Fruit fly (Drosophila melanogaster) whole organism, embryonic: ENCODE measurements around the gene CG7974.

Source experiments
- CG11085 ChIP-seq: fragments of 200-800 bp; sonication (Bioruptor generic); IDR thresholded peaks from 2 replicates; pipeline ENCODE4 v1.3.6; 2022; ENCODE audit warnings: missing biosample characterization, missing genetic modification characterization
- CG11456 ChIP-seq: fragments of 200-800 bp; sonication (Bioruptor generic); IDR thresholded peaks from 3 replicates; pipeline ENCODE4 v1.3.6; 2022; ENCODE audit warnings: missing biosample characterization, missing genetic modification characterization
- CG14667 ChIP-seq: fragments of 200-800 bp; sonication (Bioruptor generic); IDR thresholded peaks from 2 replicates; pipeline ENCODE4 v1.3.6; 2022; ENCODE audit warnings: missing biosample characterization, missing genetic modification characterization
- CG15269 ChIP-seq: fragments of 200-800 bp; sonication (Bioruptor generic); optimal IDR thresholded peaks from 2 replicates; lab custom pipeline; 2018; ENCODE audit warnings: missing biosample characterization, mild to moderate bottlenecking, missing genetic modification characterization, moderate library complexity
- CG17186 ChIP-seq: fragments of 200-800 bp; sonication (Bioruptor generic); optimal IDR thresholded peaks from 3 replicates; lab custom pipeline; 2017; ENCODE audit warnings: missing biosample characterization, missing genetic modification reagents, missing genetic modification characterization
- CG18764 ChIP-seq: fragments of 200-800 bp; sonication (Bioruptor generic); optimal IDR thresholded peaks from 3 replicates; lab custom pipeline; 2016; ENCODE audit warnings: missing biosample characterization, missing genetic modification characterization
- CG31365 ChIP-seq: fragments of 200-800 bp; sonication (Bioruptor generic); optimal IDR thresholded peaks from 2 replicates; lab custom pipeline; 2018; ENCODE audit warnings: missing biosample characterization, mild to moderate bottlenecking, missing genetic modification characterization
- CG6683 ChIP-seq: fragments of 200-800 bp; sonication (Bioruptor generic); optimal IDR thresholded peaks from 2 replicates; lab custom pipeline; 2017; ENCODE audit warnings: missing biosample characterization, mild to moderate bottlenecking, missing genetic modification characterization, missing genetic modification reagents
- CG6854 ChIP-seq: fragments of 200-800 bp; sonication (Bioruptor generic); optimal IDR thresholded peaks from 3 replicates; lab custom pipeline; 2017; ENCODE audit warnings: missing biosample characterization, mild to moderate bottlenecking, missing genetic modification characterization
- CG7839 ChIP-seq: fragments of 200-800 bp; sonication (Bioruptor generic); optimal IDR thresholded peaks from 3 replicates; lab custom pipeline; 2018; ENCODE audit warnings: missing biosample characterization, mild to moderate bottlenecking, missing genetic modification characterization, moderate library complexity
- CG8089 ChIP-seq: fragments of 200-800 bp; sonication (Bioruptor generic); optimal IDR thresholded peaks from 3 replicates; lab custom pipeline; 2016; ENCODE audit warnings: missing biosample characterization, missing genetic modification characterization
- CG8388 ChIP-seq: fragments of 200-800 bp; sonication (Bioruptor generic); optimal IDR thresholded peaks from 2 replicates; lab custom pipeline; 2019; ENCODE audit warnings: missing biosample characterization, mild to moderate bottlenecking, missing genetic modification characterization, moderate library complexity
- CG9727 ChIP-seq: fragments of 200-800 bp; sonication (Bioruptor generic); optimal IDR thresholded peaks from 3 replicates; lab custom pipeline; 2017; ENCODE audit warnings: missing biosample characterization, mild to moderate bottlenecking, missing genetic modification characterization
- CG9817 ChIP-seq: fragments of 200-800 bp; sonication (Bioruptor generic); optimal IDR thresholded peaks from 2 replicates; lab custom pipeline; 2018; ENCODE audit warnings: missing biosample characterization, mild to moderate bottlenecking, missing genetic modification characterization, moderate library complexity
- CG9876 ChIP-seq: fragments of 200-800 bp; sonication (Bioruptor generic); optimal IDR thresholded peaks from 2 replicates; lab custom pipeline; 2016; ENCODE audit warnings: missing biosample characterization, missing genetic modification characterization
- CkIIα-i1 ChIP-seq: fragments of 200-800 bp; sonication (Bioruptor generic); IDR thresholded peaks from 2 replicates; pipeline ENCODE4 v1.3.6; 2022; ENCODE audit warnings: missing biosample characterization, missing genetic modification characterization
- CoRest ChIP-seq: fragments of 200-800 bp; sonication (Bioruptor generic); optimal IDR thresholded peaks from 3 replicates; lab custom pipeline; 2018; ENCODE audit warnings: missing biosample characterization, mild to moderate bottlenecking, missing genetic modification characterization, moderate library complexity
- D ChIP-seq, 2 experiments: fragments of 200-800 bp in 1 of 2; fragments of >200 bp in 1 of 2; sonication (Bioruptor generic) in 1 of 2; optimal IDR thresholded peaks; 2 replicates in 1 of 2; 3 replicates in 1 of 2; lab custom pipeline; 2017; ENCODE audit warnings: mild to moderate bottlenecking in 1 of 2, missing biosample characterization in 1 of 2, missing genetic modification characterization in 1 of 2, missing genetic modification reagents in 1 of 2
- Dek ChIP-seq: fragments of 200-800 bp; sonication (Bioruptor generic); optimal IDR thresholded peaks from 3 replicates; lab custom pipeline; 2019; ENCODE audit warnings: missing biosample characterization, mild to moderate bottlenecking, missing genetic modification characterization, moderate library complexity
- Drgx ChIP-seq: fragments of 200-800 bp; sonication (Bioruptor generic); IDR thresholded peaks from 2 replicates; pipeline ENCODE4 v1.3.6; 2022; ENCODE audit warnings: missing biosample characterization, missing genetic modification characterization
- Gug ChIP-seq: fragments of 200-800 bp; sonication (Bioruptor generic); IDR thresholded peaks from 4 replicates; pipeline ENCODE4 v1.3.6; 2022; ENCODE audit warnings: missing biosample characterization, missing genetic modification characterization
- Hey ChIP-seq: fragments of 200-800 bp; sonication (Bioruptor generic); optimal IDR thresholded peaks from 3 replicates; lab custom pipeline; 2018; ENCODE audit warnings: missing biosample characterization, mild to moderate bottlenecking, missing genetic modification characterization
- Pdp1 ChIP-seq, 2 experiments: fragments of 200-800 bp; sonication (Bioruptor generic); optimal IDR thresholded peaks; 3 replicates each; lab custom pipeline; 2016; ENCODE audit warnings: missing biosample characterization in 2 of 2, missing genetic modification characterization in 2 of 2, mild to moderate bottlenecking in 1 of 2, moderate library complexity in 1 of 2
- Sox102F ChIP-seq: fragments of 200-800 bp; sonication (Bioruptor generic); optimal IDR thresholded peaks from 2 replicates; lab custom pipeline; 2018; ENCODE audit warnings: missing biosample characterization, mild to moderate bottlenecking, missing genetic modification characterization, moderate library complexity
- ac ChIP-seq: fragments of 200-800 bp; sonication (Bioruptor generic); optimal IDR thresholded peaks from 3 replicates; lab custom pipeline; 2017; ENCODE audit warnings: missing biosample characterization, mild to moderate bottlenecking, missing genetic modification characterization
- ci ChIP-seq: fragments of 200-800 bp; sonication (Bioruptor generic); IDR thresholded peaks from 3 replicates; pipeline ENCODE4 v1.3.6; 2022; ENCODE audit warnings: missing biosample characterization, missing genetic modification characterization
- croc ChIP-seq: fragments of 200-800 bp; sonication (Bioruptor generic); conservative IDR thresholded peaks from 3 replicates; pipeline ENCODE4 v1.3.6; 2022; ENCODE audit warnings: missing biosample characterization, missing genetic modification characterization
- esg ChIP-seq: fragments of 200-800 bp; sonication (Bioruptor generic); conservative IDR thresholded peaks from 2 replicates; pipeline ENCODE4 v1.3.6; 2022; ENCODE audit warnings: missing biosample characterization, missing genetic modification characterization
- gcm2 ChIP-seq: fragments of 200-800 bp; sonication (Bioruptor generic); optimal IDR thresholded peaks from 2 replicates; lab custom pipeline; 2016; ENCODE audit warnings: missing biosample characterization, missing genetic modification characterization
- her ChIP-seq: fragments of 200-800 bp; sonication (Bioruptor generic); optimal IDR thresholded peaks from 2 replicates; lab custom pipeline; 2016; ENCODE audit warnings: missing biosample characterization, missing genetic modification characterization
- jigr1 ChIP-seq: fragments of 200-800 bp; sonication (Bioruptor generic); IDR thresholded peaks from 3 replicates; pipeline ENCODE4 v1.3.6; 2022; ENCODE audit warnings: missing biosample characterization, missing genetic modification characterization
- lbe ChIP-seq: fragments of 200-800 bp; sonication (Bioruptor generic); optimal IDR thresholded peaks from 2 replicates; lab custom pipeline; 2016; ENCODE audit warnings: missing biosample characterization, mild to moderate bottlenecking, missing genetic modification characterization
- lola ChIP-seq, 3 experiments: fragments of >200 bp in 2 of 3; fragments of 200-800 bp in 1 of 3; sonication (Bioruptor generic) in 1 of 3; optimal IDR thresholded peaks; 2 replicates each; lab custom pipeline; 2017 to 2019; ENCODE audit warnings: missing biosample characterization in 3 of 3, missing genetic modification characterization in 3 of 3, mild to moderate bottlenecking in 1 of 3, moderate library complexity in 1 of 3
- mld ChIP-seq: fragments of 200-800 bp; sonication (Bioruptor generic); IDR thresholded peaks from 3 replicates; pipeline ENCODE4 v1.3.6; 2022; ENCODE audit warnings: missing biosample characterization, missing genetic modification characterization; ENCODE audit not compliant: partially characterized antibody
- org-1 ChIP-seq: fragments of 200-800 bp; sonication (Bioruptor generic); optimal IDR thresholded peaks from 2 replicates; lab custom pipeline; 2017; ENCODE audit warnings: missing biosample characterization, missing genetic modification characterization
- pb ChIP-seq: fragments of 200-800 bp; sonication (Bioruptor generic); optimal IDR thresholded peaks from 3 replicates; lab custom pipeline; 2016; ENCODE audit warnings: missing biosample characterization, missing genetic modification characterization
- peb ChIP-seq: fragments of 200-800 bp; sonication (Bioruptor generic); IDR thresholded peaks from 2 replicates; pipeline ENCODE4 v1.3.6; 2022; ENCODE audit warnings: missing biosample characterization, missing genetic modification characterization
- pita ChIP-seq: fragments of 200-800 bp; sonication (Bioruptor generic); optimal IDR thresholded peaks from 2 replicates; lab custom pipeline; 2017; ENCODE audit warnings: missing biosample characterization, mild to moderate bottlenecking, missing genetic modification characterization
- prd ChIP-seq, 3 experiments: fragments of >200 bp in 2 of 3; fragments of 200-800 bp in 1 of 3; sonication (Bioruptor generic) in 1 of 3; optimal IDR thresholded peaks in 2 of 3; IDR thresholded peaks in 1 of 3; 2 replicates in 2 of 3; 3 replicates in 1 of 3; pipeline versions ENCODE4 v1.3.6 to Lab custom; 2017 to 2022; ENCODE audit warnings: missing biosample characterization in 1 of 3, missing genetic modification characterization in 1 of 3
- salm ChIP-seq: fragments of 200-800 bp; sonication (Bioruptor generic); optimal IDR thresholded peaks from 2 replicates; lab custom pipeline; 2018; ENCODE audit warnings: missing biosample characterization, mild to moderate bottlenecking, missing genetic modification characterization
- tap ChIP-seq: fragments of 200-800 bp; optimal IDR thresholded peaks from 3 replicates; lab custom pipeline; 2019; ENCODE audit warnings: missing biosample characterization, mild to moderate bottlenecking, missing genetic modification characterization, moderate library complexity
- vvl ChIP-seq: fragments of 200-800 bp; sonication (Bioruptor generic); IDR thresholded peaks from 2 replicates; pipeline ENCODE4 v1.3.6; 2022; ENCODE audit warnings: missing biosample characterization, missing genetic modification characterization

CG7974 gene

DNA sequence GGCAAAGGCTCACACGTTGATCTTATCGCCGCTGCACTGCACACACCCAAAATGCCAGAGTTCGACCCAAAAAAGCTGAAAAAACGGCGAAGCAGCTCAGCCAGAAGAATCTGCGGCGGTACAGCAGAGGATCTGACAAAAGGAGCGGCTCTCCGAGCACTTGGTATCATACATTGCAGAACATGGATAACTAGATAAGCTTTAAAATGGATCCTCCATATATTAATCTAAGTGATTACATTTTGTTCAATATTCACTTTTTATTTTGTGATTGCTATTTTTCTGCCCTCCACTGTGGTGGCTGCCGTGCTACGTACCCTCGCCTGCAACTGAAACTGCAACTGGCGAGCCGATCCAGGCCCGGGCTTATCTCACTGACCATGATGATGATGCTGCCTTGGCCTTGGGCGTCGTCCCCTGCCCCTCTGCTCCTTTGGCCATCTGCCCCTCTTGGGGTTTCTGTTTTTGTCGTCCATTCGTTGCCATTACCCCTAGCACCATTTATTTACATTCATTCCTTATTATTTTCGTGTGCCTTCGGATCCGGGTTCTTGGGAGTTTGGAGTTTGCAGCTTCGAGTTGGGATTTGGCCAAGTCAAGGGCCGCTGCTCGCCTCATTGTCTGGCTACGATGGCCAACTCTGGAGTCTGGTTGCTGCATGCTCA lies 27.3 kb downstream of the CG7974 start (continued):
- TF ChIP-seq CG14667 (GFP tag; lab: Robert Waterston, UW), result 0 out of 2 replicates have a peak, but pooled peaks have one; percentile 11
- TF ChIP-seq peb (GFP tag; lab: Robert Waterston, UW), result 0 out of 2 replicates have a peak, but pooled peaks have one; percentile 9
- TF ChIP-seq Gug (GFP tag; lab: Robert Waterston, UW), result 0 out of 4 replicates have a peak, but pooled peaks have one; percentile 11
- 0 out of 3 replicates have a peak, but pooled peaks have one; percentile 8 for TF ChIP-seq CG11456
- peak; percentile 87 for TF ChIP-seq Drgx (GFP tag; lab: Robert Waterston, UW)
- TF ChIP-seq prd (optimal IDR thresholded peaks at IDR 0.05; lab: Kevin White, UChicago), result no peak
- TF ChIP-seq prd (GFP tag; IDR thresholded peaks at IDR 0.05; lab: Robert Waterston, UW), result peak; percentile 61; the same call in 2 of the 3 replicates
- peak; percentile 26; the same call in 1 of the 2 replicates for TF ChIP-seq esg (GFP tag; lab: Robert Waterston, UW)
- TF ChIP-seq lbe (GFP tag; lab: Kevin White, UChicago), result peak; percentile 29

DNA sequence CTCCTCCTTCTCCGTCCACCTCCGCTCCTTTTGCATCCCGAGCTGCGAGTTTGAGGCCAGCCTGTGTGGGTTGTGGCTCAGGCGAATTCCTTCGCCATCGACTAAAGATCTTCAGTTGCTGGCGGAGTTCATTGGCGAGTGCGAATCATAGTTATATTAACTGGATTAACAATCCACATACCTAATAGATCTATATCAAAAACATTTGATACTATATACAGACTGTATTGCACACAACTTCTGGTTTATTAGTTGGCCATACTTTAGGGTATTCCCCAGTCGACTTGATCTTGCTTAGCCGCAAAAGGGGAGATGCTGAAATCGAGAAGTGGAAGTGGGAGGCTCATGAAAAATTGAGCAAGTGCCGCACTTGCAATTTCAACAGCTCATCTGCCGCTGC lies 27.9 kb downstream of the CG7974 start:
- TF ChIP-seq lbe (GFP tag; lab: Kevin White, UChicago), result no peak

DNA sequence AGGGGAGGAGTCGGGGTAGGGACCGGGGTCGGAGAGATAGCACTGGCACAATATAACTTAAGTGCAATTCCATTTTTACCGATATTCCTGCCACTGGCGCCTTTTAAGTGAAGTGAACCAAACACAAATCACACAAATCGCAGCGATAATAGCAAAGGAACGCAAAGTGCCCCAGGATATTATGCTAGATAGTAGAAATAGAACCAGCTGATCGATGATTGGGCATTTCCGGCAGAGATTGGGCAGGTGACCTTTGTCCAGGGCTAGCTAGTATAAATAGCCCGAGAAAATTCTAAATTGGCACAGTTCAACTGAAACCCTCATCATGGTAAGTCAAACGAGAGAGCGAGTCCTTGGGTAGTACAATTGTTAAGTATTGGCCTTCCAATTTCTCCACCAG lies 29.4 kb downstream of the CG7974 start, which contains the start of gene CG12011:
CG12011 (plus strand) TSS at position 301 of the 400 bp plus-strand sequence.
- TF ChIP-seq CG8388 (no peak), CoRest (tag; lab: Kevin White, UChicago) (no peak), CG18764 (GFP tag; lab: Kevin White, UChicago) (no peak), CG11085 (GFP tag; lab: Robert Waterston, UW) (no peak), pb (GFP tag; lab: Kevin White, UChicago) (no peak), tap (tag; lab: Kevin White, UChicago) (no peak), gcm2 (GFP tag; lab: Kevin White, UChicago) (no peak)

DNA sequence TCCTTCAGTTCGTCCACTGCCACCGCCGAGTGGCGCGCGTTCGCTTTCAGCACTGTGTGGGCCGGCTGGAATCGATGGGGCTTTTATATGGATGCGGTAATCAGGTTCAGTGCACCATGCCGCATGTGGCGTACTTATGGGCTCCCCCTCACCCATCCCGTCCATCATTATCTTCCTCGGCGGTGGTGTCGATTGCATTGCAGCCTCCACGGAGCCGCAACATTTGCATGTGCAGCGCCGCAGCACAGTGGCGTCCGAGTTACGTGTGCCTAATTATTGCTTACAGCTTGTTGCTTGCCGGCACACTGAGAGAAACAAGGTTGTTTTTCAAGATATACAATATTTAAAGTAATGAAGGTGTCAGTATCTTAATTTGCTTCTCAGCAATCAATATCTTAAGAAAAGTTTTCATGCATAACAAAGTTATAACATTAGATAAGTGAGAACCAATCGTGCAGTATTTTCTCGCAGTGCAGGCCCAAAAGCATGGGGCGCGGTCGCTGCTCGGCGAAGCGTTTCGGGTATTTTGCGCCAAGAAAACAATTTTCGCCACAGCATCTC lies 37.5 kb downstream of the CG7974 start, which contains the start of gene CG13931:
CG13931 (minus strand) TSS at position 41 of the 561 bp plus-strand sequence.
- TF ChIP-seq CG6683 (GFP tag; lab: Kevin White, UChicago) (no peak), Sox102F (GFP tag; lab: Kevin White, UChicago) (peak; percentile 61), vvl (GFP tag; lab: Robert Waterston, UW) (0 out of 2 replicates have a peak, but pooled peaks have one; percentile 53), ac (GFP tag; lab: Kevin White, UChicago) (no peak), croc (GFP tag; lab: Robert Waterston, UW) (0 out of 3 replicates have a peak, but pooled peaks have one; percentile 19), Hey (no peak), lola (GFP tag; optimal IDR thresholded peaks at IDR 0.05; lab: Kevin White, UChicago) (no peak), D (optimal IDR thresholded peaks at IDR 0.05; lab: Kevin White, UChicago) (no peak), D (GFP tag; optimal IDR thresholded peaks at IDR 0.05; lab: Kevin White, UChicago) (no peak), org-1 (GFP tag; lab: Kevin White, UChicago) (no peak), CG9817 (no peak), CG8089 (no peak), CG17186 (GFP tag; lab: Kevin White, UChicago) (no peak), CG9727 (GFP tag; lab: Kevin White, UChicago) (peak; percentile 23), CG15269 (tag; lab: Kevin White, UChicago) (no peak), pita (no peak), Pdp1 (GFP tag; optimal IDR thresholded peaks at IDR 0.05; lab: Kevin White, UChicago) (peak in 1 of 2 experiments; percentile 17), CG31365 (tag; lab: Kevin White, UChicago) (no peak), ci (GFP tag; lab: Robert Waterston, UW) (peak; percentile 55; the same call in 2 of the 3 replicates), CG6854 (GFP tag; lab: Kevin White, UChicago) (no peak), jigr1 (no peak), mld (GFP tag; lab: Robert Waterston, UW) (no peak), her (GFP tag; lab: Kevin White, UChicago) (no peak), Dek (no peak), salm (no peak), CkIIα-i1 (no peak), CG7839 (tag; lab: Kevin White, UChicago) (peak; percentile 46), CG9876 (GFP tag; lab: Kevin White, UChicago) (no peak)
